Worm (Caenorhabditis elegans): ENCODE data around the gene srh-34.

Gene srh-34

ce11 chrV:467507-467906, 21.0 kb upstream of the srh-34 start:
- TF ChIP-seq tbx-8 (GFP tag; optimal IDR thresholded peaks at IDR 0.05): no peak
- no peak for TF ChIP-seq nhr-12 (tag; optimal IDR thresholded peaks at IDR 0.05)
- TF ChIP-seq unc-62 (GFP tag; optimal IDR thresholded peaks at IDR 0.05): no peak
- no peak for TF ChIP-seq sptf-1 (tag; optimal IDR thresholded peaks at IDR 0.05)
- no peak for TF ChIP-seq pha-4 (tag; optimal IDR thresholded peaks at IDR 0.05)
- TF ChIP-seq ceh-43 (GFP tag; optimal IDR thresholded peaks at IDR 0.05): no peak
- TF ChIP-seq unc-39 (tag; optimal IDR thresholded peaks at IDR 0.05): no peak
- no peak for TF ChIP-seq nhr-76 (tag; optimal IDR thresholded peaks at IDR 0.05)
- TF ChIP-seq unc-120 (tag; optimal IDR thresholded peaks at IDR 0.05; ENCODE audit: poor library complexity, severe bottlenecking): no peak
- TF ChIP-seq elt-3 (tag; optimal IDR thresholded peaks at IDR 0.05): no peak
- no peak for TF ChIP-seq ces-1 (GFP tag; optimal IDR thresholded peaks at IDR 0.05)

DNA sequence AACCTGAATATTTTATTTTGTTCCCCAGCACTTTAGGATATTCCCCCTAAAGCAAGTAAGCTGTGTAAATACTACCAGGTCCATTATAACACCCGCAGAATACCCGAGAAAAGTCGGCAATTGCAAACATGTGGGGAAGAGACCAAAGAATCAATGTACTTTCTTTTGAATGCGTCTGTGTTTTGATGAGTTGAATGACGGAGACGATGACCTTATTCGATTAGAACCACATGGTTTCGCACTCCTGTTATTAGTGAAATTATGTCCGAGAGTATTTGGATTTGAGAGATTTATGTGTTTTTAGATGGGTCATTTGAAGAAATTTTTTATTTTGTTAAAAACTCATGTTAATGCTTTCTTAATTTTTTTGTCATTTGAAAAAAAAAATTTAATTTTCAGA, 18.9 kb upstream of the srh-34 start:
- TF ChIP-seq unc-62 (GFP tag; optimal IDR thresholded peaks at IDR 0.05) (no peak), lin-32 (GFP tag; optimal IDR thresholded peaks at IDR 0.05) (no peak), mab-5 (tag; optimal IDR thresholded peaks at IDR 0.05) (no peak), lsy-2 (tag; optimal IDR thresholded peaks at IDR 0.05) (no peak), sptf-1 (tag; optimal IDR thresholded peaks at IDR 0.05) (no peak), zip-8 (tag; optimal IDR thresholded peaks at IDR 0.05) (no peak), unc-120 (tag; optimal IDR thresholded peaks at IDR 0.05; ENCODE audit: poor library complexity, severe bottlenecking) (no peak), lin-13 (tag; optimal IDR thresholded peaks at IDR 0.05) (no peak), elt-1 (tag; optimal IDR thresholded peaks at IDR 0.05; ENCODE audit: borderline replicate concordance, insufficient read depth) (no peak), mep-1 (tag; optimal IDR thresholded peaks at IDR 0.05) (no peak), ztf-11 (tag; optimal IDR thresholded peaks at IDR 0.05) (no peak), cnd-1 (tag; optimal IDR thresholded peaks at IDR 0.05) (no peak), pha-4 (tag; optimal IDR thresholded peaks at IDR 0.05) (no peak), snpc-4 (tag; optimal IDR thresholded peaks at IDR 0.05) (no peak), ces-1 (GFP tag; optimal IDR thresholded peaks at IDR 0.05) (no peak), flh-1 (GFP tag; optimal IDR thresholded peaks at IDR 0.05) (no peak)

- TF ChIP-seq M03D4.4 (tag; optimal IDR thresholded peaks at IDR 0.05): no peak
- no peak for TF ChIP-seq elt-1 (tag; optimal IDR thresholded peaks at IDR 0.05; ENCODE audit: borderline replicate concordance, insufficient read depth)
- TF ChIP-seq drap-1 (GFP tag; optimal IDR thresholded peaks at IDR 0.05): no peak
- TF ChIP-seq blmp-1 (tag; optimal IDR thresholded peaks at IDR 0.05): no peak
- TF ChIP-seq zip-8 (tag; optimal IDR thresholded peaks at IDR 0.05): no peak
- TF ChIP-seq nhr-237 (tag; optimal IDR thresholded peaks at IDR 0.05): no peak
These were observed 18.3 kb upstream of the srh-34 start, which contains the start of gene nhr-201 for ce11 chrV:464800-465199. nhr-201 (plus strand) TSS chrV:464828.

ce11 chrV:462263-462662, 15.8 kb upstream of the srh-34 start, which contains the start of gene nhr-202:
nhr-202 (plus strand) TSS chrV:462588.
- TF ChIP-seq ztf-11 (tag; optimal IDR thresholded peaks at IDR 0.05) (no peak), unc-39 (tag; optimal IDR thresholded peaks at IDR 0.05) (no peak), sem-2 (GFP tag; optimal IDR thresholded peaks at IDR 0.05) (no peak), nhr-237 (tag; optimal IDR thresholded peaks at IDR 0.05) (no peak), bed-3 (GFP tag; optimal IDR thresholded peaks at IDR 0.05) (no peak), ceh-83 (GFP tag; optimal IDR thresholded peaks at IDR 0.05) (no peak), unc-62 (GFP tag; optimal IDR thresholded peaks at IDR 0.05) (no peak), ceh-43 (GFP tag; optimal IDR thresholded peaks at IDR 0.05) (no peak), mab-5 (tag; optimal IDR thresholded peaks at IDR 0.05) (no peak), hlh-1 (tag; optimal IDR thresholded peaks at IDR 0.05) (no peak), zip-8 (tag; optimal IDR thresholded peaks at IDR 0.05) (no peak), nhr-28 (tag; optimal IDR thresholded peaks at IDR 0.05) (no peak)

ce11 chrV:459464-459863, 13.0 kb upstream of the srh-34 start, which contains the start of gene nhr-203:
nhr-203 (plus strand) TSS chrV:459795.
- TF ChIP-seq sem-2 (GFP tag; optimal IDR thresholded peaks at IDR 0.05): no peak
- no peak for TF ChIP-seq mls-2 (tag; optimal IDR thresholded peaks at IDR 0.05)

Data from whole organism, mixed stage, embryonic.